Fruit fly (Drosophila melanogaster): ENCODE data around the gene Prosbeta2.

DNA sequence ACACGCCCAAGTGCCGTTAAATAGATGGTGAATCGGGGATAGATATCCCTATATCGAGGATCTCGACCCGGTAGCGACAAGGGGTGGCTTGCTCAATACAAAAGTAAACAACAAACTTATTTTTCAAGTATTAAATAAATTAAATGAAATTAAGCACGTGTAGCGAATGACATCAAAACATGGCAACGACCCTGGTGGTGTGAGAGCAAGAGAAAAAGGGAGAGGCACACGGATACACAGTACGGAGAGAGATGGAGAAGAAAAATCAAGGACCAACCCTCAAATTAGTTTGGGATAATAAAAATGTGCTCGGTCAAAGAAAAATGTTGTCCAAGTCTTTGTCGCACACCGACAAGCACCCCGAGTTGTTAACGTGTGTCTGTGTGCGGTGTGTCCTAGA lies 21.3 kb downstream of the Prosbeta2 start:
- no peak for TF ChIP-seq CG8478 (optimal IDR thresholded peaks at IDR 0.05)
- no peak for TF ChIP-seq CTCF (optimal IDR thresholded peaks at IDR 0.05)

Measured in S2 (cell line).